Worm (Caenorhabditis elegans) whole organism, L1 larva: ENCODE measurements around the gene F26D2.14.

ENCODE experiments used
- C16A3.4 ChIP-seq: fragments of 150-350 bp; optimal IDR thresholded peaks from 2 replicates; lab custom pipeline; 2014; ENCODE audit warnings: missing biosample characterization, missing genetic modification characterization
- alr-1 ChIP-seq: fragments of 200-800 bp; sonication (Bioruptor generic); optimal IDR thresholded peaks from 2 replicates; lab custom pipeline; 2018; ENCODE audit warnings: borderline replicate concordance, mild to moderate bottlenecking, missing genetic modification characterization, missing compliant biosample characterization
- aly-2 ChIP-seq: fragments of 150-350 bp; optimal IDR thresholded peaks from 2 replicates; lab custom pipeline; 2014; ENCODE audit warnings: missing biosample characterization, missing genetic modification characterization
- ama-1 ChIP-seq: fragments of 150-350 bp; optimal IDR thresholded peaks from 2 replicates; lab custom pipeline; 2014
- blmp-1 ChIP-seq: fragments of 150-350 bp; optimal IDR thresholded peaks from 2 replicates; lab custom pipeline; 2014; ENCODE audit warnings: missing biosample characterization, missing genetic modification characterization
- ceh-63 ChIP-seq: fragments of 200-800 bp; sonication (Bioruptor generic); optimal IDR thresholded peaks from 2 replicates; lab custom pipeline; 2018; ENCODE audit warnings: mild to moderate bottlenecking, missing genetic modification characterization, missing compliant biosample characterization
- ceh-82 ChIP-seq, 3 experiments: fragments of 150-350 bp in 1 of 3; sonication (generic microtip) in 2 of 3; optimal IDR thresholded peaks; 2 replicates each; lab custom pipeline; 2014 to 2017; ENCODE audit warnings: missing biosample characterization in 3 of 3, missing genetic modification characterization in 3 of 3
- ceh-88 ChIP-seq: fragments of 200-800 bp; sonication (Bioruptor generic); IDR thresholded peaks from 2 replicates; pipeline ENCODE4 v1.3.6; 2022; ENCODE audit warnings: missing genetic modification characterization, missing compliant biosample characterization
- ces-1 ChIP-seq: fragments of 150-350 bp; optimal IDR thresholded peaks from 2 replicates; lab custom pipeline; 2014; ENCODE audit warnings: missing biosample characterization, missing genetic modification reagents, missing genetic modification characterization
- efl-1 ChIP-seq, 4 experiments: fragments of 150-350 bp; optimal IDR thresholded peaks in 3 of 4; peaks in 1 of 4; 1 replicate in 1 of 4; 2 replicates in 3 of 4; lab custom pipeline; 2014; ENCODE audit warnings: missing biosample characterization in 2 of 4, missing genetic modification characterization in 2 of 4, missing genetic modification reagents in 2 of 4
- egl-13 ChIP-seq: sonication (generic microtip); optimal IDR thresholded peaks from 2 replicates; lab custom pipeline; 2016; ENCODE audit warnings: missing genotype, missing genetic modification reagents, missing genetic modification characterization, missing compliant biosample characterization
- elt-3 ChIP-seq, 6 experiments: fragments of 150-350 bp in 1 of 6; sonication (generic microtip); optimal IDR thresholded peaks; 2 replicates each; lab custom pipeline; 2017 to 2018; ENCODE audit warnings: missing biosample characterization in 6 of 6, missing genetic modification characterization in 6 of 6, inconsistent platforms in 1 of 6
- ets-5 ChIP-seq: fragments of 200-800 bp; sonication (Bioruptor generic); IDR thresholded peaks from 2 replicates; pipeline ENCODE4 v1.3.6; 2022; ENCODE audit warnings: missing genetic modification characterization, missing compliant biosample characterization
- fos-1 ChIP-seq: fragments of 150-350 bp; optimal IDR thresholded peaks from 2 replicates; lab custom pipeline; 2014; ENCODE audit warnings: missing biosample characterization, missing genetic modification characterization
- hlh-17 ChIP-seq: fragments of 200-800 bp; sonication (Bioruptor generic); optimal IDR thresholded peaks from 2 replicates; lab custom pipeline; 2018; ENCODE audit warnings: missing genetic modification characterization, mild to moderate bottlenecking, missing compliant biosample characterization, moderate library complexity, borderline replicate concordance
- hlh-4 ChIP-seq: sonication (generic microtip); optimal IDR thresholded peaks from 2 replicates; lab custom pipeline; 2016; ENCODE audit warnings: mild to moderate bottlenecking, missing genetic modification characterization, missing compliant biosample characterization
- jun-1 ChIP-seq: fragments of 150-350 bp; optimal IDR thresholded peaks from 2 replicates; lab custom pipeline; 2014; ENCODE audit warnings: missing biosample characterization, missing genetic modification reagents, missing genetic modification characterization
- lin-15B ChIP-seq: fragments of 150-350 bp; sonication (generic microtip); optimal IDR thresholded peaks from 3 replicates; lab custom pipeline; 2014; ENCODE audit warnings: missing biosample characterization, missing genetic modification characterization
- lin-35 ChIP-seq, 2 experiments: fragments of 150-350 bp; optimal IDR thresholded peaks; 2 replicates each; lab custom pipeline; 2014; ENCODE audit warnings: missing biosample characterization in 2 of 2, missing genetic modification characterization in 2 of 2, missing genetic modification reagents in 2 of 2
- lin-39 ChIP-seq: fragments of 150-350 bp; optimal IDR thresholded peaks from 2 replicates; lab custom pipeline; 2014; ENCODE audit warnings: missing biosample characterization, missing genetic modification reagents, missing genetic modification characterization
- lir-3 ChIP-seq: sonication (generic microtip); optimal IDR thresholded peaks from 2 replicates; lab custom pipeline; 2016; ENCODE audit warnings: mild to moderate bottlenecking, missing genetic modification characterization, moderate library complexity, missing compliant biosample characterization; ENCODE audit not compliant: poor library complexity
- nhr-19 ChIP-seq: fragments of 200-800 bp; sonication (Bioruptor generic); conservative IDR thresholded peaks from 2 replicates; pipeline ENCODE4 v1.3.6; 2022; ENCODE audit warnings: missing genetic modification characterization, missing compliant biosample characterization
- nhr-20 ChIP-seq: sonication (generic microtip); optimal IDR thresholded peaks from 2 replicates; lab custom pipeline; 2016; ENCODE audit warnings: mild to moderate bottlenecking, missing genetic modification characterization, missing compliant biosample characterization
- nhr-28 ChIP-seq: fragments of 150-350 bp; optimal IDR thresholded peaks from 2 replicates; lab custom pipeline; 2014; ENCODE audit warnings: missing biosample characterization, missing genetic modification characterization
- nhr-47 ChIP-seq: sonication (generic microtip); optimal IDR thresholded peaks from 2 replicates; lab custom pipeline; 2016; ENCODE audit warnings: mild to moderate bottlenecking, missing genetic modification characterization, moderate library complexity, missing compliant biosample characterization
- nhr-71 ChIP-seq: sonication (generic microtip); optimal IDR thresholded peaks from 2 replicates; lab custom pipeline; 2016; ENCODE audit warnings: mild to moderate bottlenecking, missing genetic modification characterization, moderate library complexity, missing compliant biosample characterization
- nhr-85 ChIP-seq: sonication (generic microtip); peaks from one replicate; lab custom pipeline; 2016; ENCODE audit warnings: missing genetic modification characterization, inconsistent platforms, missing compliant biosample characterization
- rnt-1 ChIP-seq: sonication (generic microtip); optimal IDR thresholded peaks from 2 replicates; lab custom pipeline; 2016; ENCODE audit warnings: mild to moderate bottlenecking, missing genetic modification characterization, moderate library complexity, missing compliant biosample characterization
- snu-23 ChIP-seq: sonication (generic microtip); optimal IDR thresholded peaks from 2 replicates; lab custom pipeline; 2016; ENCODE audit warnings: missing genetic modification characterization, missing compliant biosample characterization
- sptf-1 ChIP-seq: fragments of 150-350 bp; optimal IDR thresholded peaks from 2 replicates; lab custom pipeline; 2014; ENCODE audit warnings: missing biosample characterization, missing genetic modification characterization
- sup-37 ChIP-seq: fragments of 200-800 bp; sonication (Bioruptor generic); optimal IDR thresholded peaks from 2 replicates; lab custom pipeline; 2018; ENCODE audit warnings: mild to moderate bottlenecking, missing genetic modification characterization, missing compliant biosample characterization
- swsn-7 ChIP-seq: sonication (generic microtip); optimal IDR thresholded peaks from 2 replicates; lab custom pipeline; 2016; ENCODE audit warnings: missing genetic modification characterization, missing compliant biosample characterization
- xbp-1 ChIP-seq: sonication (generic microtip); optimal IDR thresholded peaks from 2 replicates; lab custom pipeline; 2016; ENCODE audit warnings: missing genetic modification characterization, missing compliant biosample characterization
- zag-1 ChIP-seq: fragments of 150-350 bp; optimal IDR thresholded peaks from 2 replicates; lab custom pipeline; 2014; ENCODE audit warnings: missing biosample characterization, missing genetic modification characterization
- zip-4 ChIP-seq: fragments of 200-800 bp; sonication (Bioruptor generic); optimal IDR thresholded peaks from 2 replicates; lab custom pipeline; 2018; ENCODE audit warnings: mild to moderate bottlenecking, missing genetic modification characterization, moderate library complexity, missing compliant biosample characterization

The F26D2.14 gene

ce11 chrV:16471995-16472563, 36.4 kb downstream of the F26D2.14 start, which contains the start of gene srw-35:
Gene srw-35, plus strand, starts transcription at chrV:16472513.
- TF ChIP-seq egl-13 (tag; lab: Kevin White, UChicago) (no peak), fos-1 (no peak), zip-4 (GFP tag; lab: Kevin White, UChicago) (no peak), snu-23 (GFP tag; lab: Kevin White, UChicago) (no peak), sup-37 (no peak), blmp-1 (tag; lab: Kevin White, UChicago) (no peak), jun-1 (no peak), nhr-19 (GFP tag; lab: Robert Waterston, UW) (no peak), xbp-1 (tag; lab: Kevin White, UChicago) (no peak), ceh-82 (tag; optimal IDR thresholded peaks at IDR 0.05; lab: Kevin White, UChicago) (no peak), alr-1 (tag; lab: Kevin White, UChicago) (no peak), ama-1 (lab: Kevin White, UChicago) (no peak), nhr-85 (tag; lab: Kevin White, UChicago) (no peak)

ce11 chrV:16479275-16479674, 43.6 kb downstream of the F26D2.14 start, which contains the start of gene T08G3.11:
Gene T08G3.11, minus strand, starts transcription at chrV:16479375.
- no peak for TF ChIP-seq ama-1 (lab: Kevin White, UChicago)
- no peak for TF ChIP-seq efl-1 (optimal IDR thresholded peaks at IDR 0.05; lab: Kevin White, UChicago)
- TF ChIP-seq efl-1 (GFP tag; optimal IDR thresholded peaks at IDR 0.05 in 1 of 2; lab: Kevin White, UChicago) = peak in 1 of 2 experiments; percentile 16

ce11 chrV:16480919-16481630, 45.4 kb downstream of the F26D2.14 start, which contains the start of the genes F57E7.4 and spig-6:
Gene F57E7.4, minus strand, starts transcription at chrV:16481019.
Gene spig-6, plus strand, starts transcription at chrV:16481580.
- TF ChIP-seq hlh-4 (tag; lab: Kevin White, UChicago) (no peak), rnt-1 (tag; lab: Kevin White, UChicago) (no peak), ces-1 (GFP tag; lab: Kevin White, UChicago) (no peak), sptf-1 (tag; lab: Kevin White, UChicago) (no peak), lir-3 (tag; lab: Kevin White, UChicago) (no peak)
- TF ChIP-seq, all 84 proteins: peak for 0

ce11 chrV:16483044-16483443, 47.4 kb downstream of the F26D2.14 start, which contains the start of gene F57E7.2:
Gene F57E7.2, minus strand, starts transcription at chrV:16483144.
- TF ChIP-seq ceh-63 (GFP tag; lab: Kevin White, UChicago) (no peak), elt-3 (tag; optimal IDR thresholded peaks at IDR 0.05; lab: Kevin White, UChicago) (no peak), nhr-28 (no peak), nhr-47 (no peak), aly-2 (tag; lab: Kevin White, UChicago) (no peak), lin-39 (tag; lab: Kevin White, UChicago) (no peak), nhr-71 (tag; lab: Kevin White, UChicago) (no peak), nhr-85 (tag; lab: Kevin White, UChicago) (no peak), zag-1 (tag; lab: Kevin White, UChicago) (no peak), C16A3.4 (tag; lab: Kevin White, UChicago) (no peak), nhr-20 (tag; lab: Kevin White, UChicago) (no peak), egl-13 (tag; lab: Kevin White, UChicago) (no peak), ets-5 (no peak)

- no peak for TF ChIP-seq swsn-7 (tag; lab: Kevin White, UChicago)
- TF ChIP-seq ceh-88 (GFP tag; lab: Robert Waterston, UW) = no peak
- TF ChIP-seq lin-15B (tag; lab: Kevin White, UChicago) = no peak
- no peak for TF ChIP-seq nhr-71 (tag; lab: Kevin White, UChicago)
- no peak for TF ChIP-seq ces-1 (GFP tag; lab: Kevin White, UChicago)
- no peak for TF ChIP-seq hlh-17 (GFP tag; lab: Kevin White, UChicago)
- no peak for TF ChIP-seq lin-35 (GFP tag; optimal IDR thresholded peaks at IDR 0.05; lab: Kevin White, UChicago)
Measured at ce11 chrV:16483681-16484080, 48.0 kb downstream of the F26D2.14 start, which contains the start of gene srh-139. Gene srh-139, plus strand, starts transcription at chrV:16483981.
